Worm (Caenorhabditis elegans) whole organism, L3 larva: ENCODE results near the gene fbxb-90.

Source experiments
- ama-1 ChIP-seq: fragments of 150-350 bp; optimal IDR thresholded peaks from 2 replicates; lab custom pipeline; 2018
- egl-27 ChIP-seq: sonication (generic microtip); optimal IDR thresholded peaks from 4 replicates; lab custom pipeline; 2017; ENCODE audit warnings: missing biosample characterization, missing genetic modification reagents, missing genetic modification characterization
- elt-3 ChIP-seq, 3 experiments: fragments of 150-350 bp in 1 of 3; sonication (generic microtip) in 2 of 3; optimal IDR thresholded peaks; 2 replicates in 2 of 3; 4 replicates in 1 of 3; lab custom pipeline; 2014 to 2017; ENCODE audit warnings: missing biosample characterization in 3 of 3, missing genetic modification characterization in 3 of 3
- mdl-1 ChIP-seq: fragments of 150-350 bp; optimal IDR thresholded peaks from 2 replicates; lab custom pipeline; 2014; ENCODE audit warnings: missing biosample characterization, missing genetic modification characterization
- nfya-1 ChIP-seq: sonication (generic microtip); optimal IDR thresholded peaks from 2 replicates; lab custom pipeline; 2017; ENCODE audit warnings: missing genetic modification characterization, mild to moderate bottlenecking, missing compliant biosample characterization, antibody characterized with exemption, moderate library complexity; ENCODE audit not compliant: insufficient read depth
- nhr-28 ChIP-seq: fragments of 150-350 bp; optimal IDR thresholded peaks from 2 replicates; lab custom pipeline; 2014; ENCODE audit warnings: missing biosample characterization, missing genetic modification characterization
- pha-4 ChIP-seq: fragments of 150-350 bp; optimal IDR thresholded peaks from 2 replicates; lab custom pipeline; 2014; ENCODE audit warnings: missing biosample characterization, missing genetic modification reagents, missing genetic modification characterization
- sea-2 ChIP-seq: fragments of 150-350 bp; sonication (generic microtip); optimal IDR thresholded peaks from 4 replicates; lab custom pipeline; 2014; ENCODE audit warnings: missing biosample characterization, missing genetic modification reagents, missing genetic modification characterization
- tbx-2 ChIP-seq: sonication (generic microtip); optimal IDR thresholded peaks from 2 replicates; lab custom pipeline; 2016; ENCODE audit warnings: mild to moderate bottlenecking, missing genetic modification characterization, missing compliant biosample characterization
- unc-39 ChIP-seq: sonication (generic microtip); optimal IDR thresholded peaks from 4 replicates; lab custom pipeline; 2017; ENCODE audit warnings: missing biosample characterization, missing genetic modification characterization
- unc-62 ChIP-seq: fragments of 150-350 bp; sonication (generic microtip); optimal IDR thresholded peaks from 4 replicates; lab custom pipeline; 2014; ENCODE audit warnings: missing biosample characterization, missing genetic modification reagents, missing genetic modification characterization
- ztf-11 ChIP-seq: fragments of 150-350 bp; optimal IDR thresholded peaks from 2 replicates; lab custom pipeline; 2014; ENCODE audit warnings: missing biosample characterization, missing genetic modification characterization

- TF ChIP-seq nhr-28 (tag; lab: Kevin White, UChicago) (no peak), elt-3 (tag; optimal IDR thresholded peaks at IDR 0.05; lab: Kevin White, UChicago) (no peak), unc-39 (tag; lab: Kevin White, UChicago) (no peak), ztf-11 (tag; lab: Kevin White, UChicago) (no peak), tbx-2 (tag; lab: Kevin White, UChicago) (no peak), ama-1 (no peak), nfya-1 (tag; lab: Kevin White, UChicago) (no peak), unc-62 (no peak), sea-2 (GFP tag; lab: Kevin White, UChicago) (no peak), egl-27 (tag; lab: Kevin White, UChicago) (no peak), pha-4 (tag; lab: Kevin White, UChicago) (no peak), mdl-1 (tag; lab: Kevin White, UChicago) (no peak)
Measured at ce11 chrII:3714595-3714994, 34.0 kb downstream of the fbxb-90 start, which contains the start of gene srh-100.
